Worm (Caenorhabditis elegans) whole organism, L3 larva: ENCODE data around the gene R02E12.4.

ENCODE experiments used
- aly-2 ChIP-seq: fragments of 150-350 bp; optimal IDR thresholded peaks from 2 replicates; lab custom pipeline; 2014; ENCODE audit warnings: missing biosample characterization, missing genetic modification characterization
- egl-27 ChIP-seq: sonication (generic microtip); optimal IDR thresholded peaks from 4 replicates; lab custom pipeline; 2017; ENCODE audit warnings: missing biosample characterization, missing genetic modification reagents, missing genetic modification characterization
- nhr-237 ChIP-seq: fragments of 150-350 bp; optimal IDR thresholded peaks from 2 replicates; lab custom pipeline; 2014; ENCODE audit warnings: missing biosample characterization, missing genetic modification characterization

DNA sequence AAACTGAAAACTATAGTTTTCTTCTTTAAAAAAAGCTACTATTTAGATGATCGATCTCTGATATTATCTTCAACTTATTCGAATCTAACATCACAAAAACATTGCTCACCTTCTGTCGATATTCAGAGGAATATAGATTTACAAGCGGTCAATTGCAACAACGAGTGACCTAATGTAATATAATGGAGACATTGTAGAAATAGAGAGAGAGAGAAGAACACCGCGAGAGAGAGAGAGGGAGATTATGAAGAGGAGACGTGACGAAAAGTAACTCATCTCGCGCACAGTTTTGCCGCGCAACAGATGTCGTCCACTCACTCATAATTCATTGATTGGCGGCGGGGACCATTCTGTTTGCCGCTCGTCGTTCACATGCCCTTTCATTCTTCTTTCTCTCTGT lies 5.3 kb downstream of the R02E12.4 start:
- TF ChIP-seq nhr-237 (tag; lab: Kevin White, UChicago) (no peak), aly-2 (tag; lab: Kevin White, UChicago) (no peak), egl-27 (tag; lab: Kevin White, UChicago) (no peak)
